ENCODE assay signal across 1 fruit fly cellular context in the genomic region with DNA sequence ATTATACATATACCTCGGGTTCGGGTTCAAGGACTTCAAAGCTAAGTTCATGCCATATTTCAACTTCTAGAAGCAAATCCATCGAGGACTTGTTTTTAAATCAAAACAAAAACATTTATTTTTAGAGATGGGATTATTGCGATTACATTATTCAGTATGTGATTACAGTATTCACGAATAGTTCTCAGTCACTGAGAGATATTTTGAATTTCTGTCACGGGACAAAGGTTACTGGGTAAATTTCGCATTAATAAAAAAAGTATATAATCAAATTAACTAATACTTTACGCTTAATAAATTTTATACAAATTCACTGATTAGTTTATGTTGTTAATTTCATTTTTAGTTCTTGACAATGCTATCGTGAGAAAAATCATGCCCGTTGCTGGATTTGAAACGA.
TF ChIP-seq lines count a peak whose summit lies in the region.

No protein-coding gene starts in this region.

TF ChIP-seq in whole organism, embryonic, 481 proteins besides CTCF, POLR2A, EP300 and RAD21 (continued from another document and continues in another):
- TF ChIP-seq lmd (GFP tag; IDR thresholded peaks at IDR 0.05; lab: Robert Waterston, UW), result no peak
- TF ChIP-seq Blimp-1 (GFP tag; optimal IDR thresholded peaks at IDR 0.05; lab: Kevin White, UChicago), result no peak
- TF ChIP-seq dimm (GFP tag; IDR thresholded peaks at IDR 0.05; lab: Robert Waterston, UW), result no peak
- TF ChIP-seq ewg (GFP tag; optimal IDR thresholded peaks at IDR 0.05; lab: Kevin White, UChicago), result no peak
- TF ChIP-seq Neu2 (GFP tag; optimal IDR thresholded peaks at IDR 0.05; lab: Kevin White, UChicago; ENCODE audit: borderline replicate concordance), result no peak
- TF ChIP-seq slbo (GFP tag; IDR thresholded peaks at IDR 0.05; lab: Robert Waterston, UW), result peak; percentile 61
- no peak for TF ChIP-seq HHEX (GFP tag; optimal IDR thresholded peaks at IDR 0.05; lab: Kevin White, UChicago)
- no peak for TF ChIP-seq seq (GFP tag; IDR thresholded peaks at IDR 0.05; lab: Robert Waterston, UW)
- no peak for TF ChIP-seq CG10565 (GFP tag; optimal IDR thresholded peaks at IDR 0.05; lab: Kevin White, UChicago)
- TF ChIP-seq CG2199 (GFP tag; IDR thresholded peaks at IDR 0.05; lab: Robert Waterston, UW), result no peak
- no peak for TF ChIP-seq ssp (GFP tag; IDR thresholded peaks at IDR 0.05; lab: Robert Waterston, UW)
- no peak for TF ChIP-seq Deaf1 (tag; optimal IDR thresholded peaks at IDR 0.05; lab: Kevin White, UChicago)
- TF ChIP-seq CG14965 (GFP tag; optimal IDR thresholded peaks at IDR 0.05; lab: Kevin White, UChicago; ENCODE audit: borderline replicate concordance), result no peak
- no peak for TF ChIP-seq chif (GFP tag; optimal IDR thresholded peaks at IDR 0.05; lab: Kevin White, UChicago)
- no peak for TF ChIP-seq CG6689 (GFP tag; IDR thresholded peaks at IDR 0.05; lab: Robert Waterston, UW)
- TF ChIP-seq CG12391 (tag; optimal IDR thresholded peaks at IDR 0.05; lab: Kevin White, UChicago), result peak; percentile 47
- no peak for TF ChIP-seq ATbp (GFP tag; optimal IDR thresholded peaks at IDR 0.05; lab: Kevin White, UChicago)
- no peak for TF ChIP-seq CG13123 (GFP tag; optimal IDR thresholded peaks at IDR 0.05; lab: Kevin White, UChicago)
- TF ChIP-seq Meics (GFP tag; optimal IDR thresholded peaks at IDR 0.05; lab: Kevin White, UChicago), result no peak
- no peak for TF ChIP-seq Ada2b (GFP tag; IDR thresholded peaks at IDR 0.05; lab: Robert Waterston, UW)
- no peak for TF ChIP-seq kah (GFP tag; optimal IDR thresholded peaks at IDR 0.05; lab: Kevin White, UChicago)
- TF ChIP-seq Jarid2 (GFP tag; optimal IDR thresholded peaks at IDR 0.05; lab: Kevin White, UChicago), result no peak
- TF ChIP-seq CG11093 (GFP tag; IDR thresholded peaks at IDR 0.05; lab: Robert Waterston, UW), result no peak
- no peak for TF ChIP-seq Elba2 (GFP tag; optimal IDR thresholded peaks at IDR 0.05; lab: Kevin White, UChicago)
- TF ChIP-seq CG14860 (GFP tag; IDR thresholded peaks at IDR 0.05; lab: Robert Waterston, UW; ENCODE audit: partially characterized antibody), result peak; percentile 10; the same call in 1 of the 3 replicates
- TF ChIP-seq unpg (GFP tag; optimal IDR thresholded peaks at IDR 0.05; lab: Kevin White, UChicago), result peak; percentile 8
- no peak for TF ChIP-seq CG33557 (GFP tag; optimal IDR thresholded peaks at IDR 0.05; lab: Kevin White, UChicago)
- TF ChIP-seq ind (GFP tag; optimal IDR thresholded peaks at IDR 0.05; lab: Kevin White, UChicago), result no peak
- TF ChIP-seq chm (GFP tag; IDR thresholded peaks at IDR 0.05; lab: Robert Waterston, UW), result no peak; the same call in 1 of the 2 replicates
- no peak for TF ChIP-seq MESR4 (GFP tag; optimal IDR thresholded peaks at IDR 0.05; lab: Kevin White, UChicago)
- peak; percentile 7 for TF ChIP-seq Ets97D (GFP tag; optimal IDR thresholded peaks at IDR 0.05; lab: Kevin White, UChicago)
- TF ChIP-seq mirr (GFP tag; optimal IDR thresholded peaks at IDR 0.05; lab: Kevin White, UChicago), result no peak
- TF ChIP-seq sob (GFP tag; IDR thresholded peaks at IDR 0.05; lab: Robert Waterston, UW), result peak; percentile 63
- no peak for TF ChIP-seq Mad (GFP tag; optimal IDR thresholded peaks at IDR 0.05; lab: Kevin White, UChicago)
- no peak for TF ChIP-seq crc (GFP tag; optimal IDR thresholded peaks at IDR 0.05; lab: Kevin White, UChicago)
- TF ChIP-seq CG15514 (GFP tag; optimal IDR thresholded peaks at IDR 0.05; lab: Kevin White, UChicago), result peak; percentile 95
- TF ChIP-seq Med (GFP tag; lab: Kevin White, UChicago), result peak; percentile 66
- TF ChIP-seq dati (GFP tag; IDR thresholded peaks at IDR 0.05; lab: Robert Waterston, UW), result no peak
- no peak for TF ChIP-seq cad (GFP tag; optimal IDR thresholded peaks at IDR 0.05; lab: Kevin White, UChicago)
- TF ChIP-seq nau (GFP tag; optimal IDR thresholded peaks at IDR 0.05; lab: Kevin White, UChicago), result no peak
- TF ChIP-seq BEAF-32 (GFP tag; optimal IDR thresholded peaks at IDR 0.05; lab: Kevin White, UChicago), result peak; percentile 52
- no peak for TF ChIP-seq mld (GFP tag; IDR thresholded peaks at IDR 0.05; lab: Robert Waterston, UW; ENCODE audit: partially characterized antibody)
- TF ChIP-seq CG6683 (GFP tag; optimal IDR thresholded peaks at IDR 0.05; lab: Kevin White, UChicago), result no peak
- no peak for TF ChIP-seq sr (GFP tag; IDR thresholded peaks at IDR 0.05; lab: Robert Waterston, UW)
- no peak for TF ChIP-seq BtbVII (GFP tag; optimal IDR thresholded peaks at IDR 0.05; lab: Kevin White, UChicago)
- TF ChIP-seq NfI (GFP tag; optimal IDR thresholded peaks at IDR 0.05; lab: Kevin White, UChicago), result no peak
- TF ChIP-seq C15 (GFP tag; IDR thresholded peaks at IDR 0.05; lab: Robert Waterston, UW), result no peak
- no peak for TF ChIP-seq ttk (GFP tag; IDR thresholded peaks at IDR 0.05; lab: Robert Waterston, UW)
- TF ChIP-seq Hr39 (optimal IDR thresholded peaks at IDR 0.05; lab: Kevin White, UChicago), result no peak
- no peak for TF ChIP-seq Dek (tag; optimal IDR thresholded peaks at IDR 0.05; lab: Kevin White, UChicago)
- no peak for TF ChIP-seq cg (GFP tag; optimal IDR thresholded peaks at IDR 0.05; lab: Kevin White, UChicago)
- no peak for TF ChIP-seq CG9876 (GFP tag; optimal IDR thresholded peaks at IDR 0.05; lab: Kevin White, UChicago)
- no peak for TF ChIP-seq CG17612 (GFP tag; IDR thresholded peaks at IDR 0.05; lab: Robert Waterston, UW)
- peak; percentile 5 for TF ChIP-seq CG17385 (GFP tag; optimal IDR thresholded peaks at IDR 0.05; lab: Kevin White, UChicago)
- no peak for TF ChIP-seq h (optimal IDR thresholded peaks at IDR 0.05; lab: Kevin White, UChicago)
- no peak for TF ChIP-seq pho (GFP tag; optimal IDR thresholded peaks at IDR 0.05; lab: Kevin White, UChicago)
- no peak for TF ChIP-seq Sox102F (GFP tag; optimal IDR thresholded peaks at IDR 0.05; lab: Kevin White, UChicago)
- TF ChIP-seq ranshi (GFP tag; IDR thresholded peaks at IDR 0.05; lab: Robert Waterston, UW), result no peak
- no peak for TF ChIP-seq HLHmδ (GFP tag; optimal IDR thresholded peaks at IDR 0.05; lab: Kevin White, UChicago)
- no peak for TF ChIP-seq CG13775 (GFP tag; optimal IDR thresholded peaks at IDR 0.05; lab: Kevin White, UChicago)
- no peak for TF ChIP-seq sim (GFP tag; IDR thresholded peaks at IDR 0.05; lab: Robert Waterston, UW)
- peak; percentile 17 for TF ChIP-seq CG9817 (tag; optimal IDR thresholded peaks at IDR 0.05; lab: Kevin White, UChicago)
- no peak for TF ChIP-seq CG7928 (GFP tag; optimal IDR thresholded peaks at IDR 0.05; lab: Kevin White, UChicago)
- peak; percentile 35 for TF ChIP-seq CoRest (tag; optimal IDR thresholded peaks at IDR 0.05; lab: Kevin White, UChicago)
- no peak for TF ChIP-seq pnt (GFP tag; optimal IDR thresholded peaks at IDR 0.05; lab: Kevin White, UChicago)
- TF ChIP-seq CG8924 (tag; optimal IDR thresholded peaks at IDR 0.05; lab: Kevin White, UChicago), result peak; percentile 1
- TF ChIP-seq CG3726 (GFP tag; IDR thresholded peaks at IDR 0.05; lab: Robert Waterston, UW), result no peak
- no peak for TF ChIP-seq insv (GFP tag; optimal IDR thresholded peaks at IDR 0.05; lab: Kevin White, UChicago)
- peak; percentile 91 for TF ChIP-seq row (GFP tag; IDR thresholded peaks at IDR 0.05; lab: Robert Waterston, UW)
- no peak for TF ChIP-seq HLH3B (GFP tag; IDR thresholded peaks at IDR 0.05; lab: Robert Waterston, UW)
- TF ChIP-seq Nf-YC (tag; optimal IDR thresholded peaks at IDR 0.05; lab: Kevin White, UChicago), result no peak
- no peak for TF ChIP-seq eyg (GFP tag; optimal IDR thresholded peaks at IDR 0.05; lab: Kevin White, UChicago)
- no peak for TF ChIP-seq wek (GFP tag; optimal IDR thresholded peaks at IDR 0.05; lab: Kevin White, UChicago)
- no peak for TF ChIP-seq vnd (GFP tag; IDR thresholded peaks at IDR 0.05; lab: Robert Waterston, UW; ENCODE audit: partially characterized antibody)
- TF ChIP-seq Hsf (GFP tag; optimal IDR thresholded peaks at IDR 0.05; lab: Kevin White, UChicago), result no peak
- TF ChIP-seq Atf6 (GFP tag; IDR thresholded peaks at IDR 0.05; lab: Robert Waterston, UW), result 0 out of 2 replicates have a peak, but pooled peaks have one; percentile 20
- peak; percentile 28 for TF ChIP-seq CG18262 (tag; optimal IDR thresholded peaks at IDR 0.05; lab: Kevin White, UChicago)
- TF ChIP-seq CG6654 (GFP tag; optimal IDR thresholded peaks at IDR 0.05; lab: Kevin White, UChicago), result no peak
- no peak for TF ChIP-seq CG10431 (GFP tag; optimal IDR thresholded peaks at IDR 0.05; lab: Kevin White, UChicago)
- TF ChIP-seq D19A (tag; optimal IDR thresholded peaks at IDR 0.05; lab: Kevin White, UChicago), result no peak
- TF ChIP-seq D19B (GFP tag; optimal IDR thresholded peaks at IDR 0.05; lab: Kevin White, UChicago), result no peak
- TF ChIP-seq corto (GFP tag; optimal IDR thresholded peaks at IDR 0.05; lab: Kevin White, UChicago), result no peak
- peak; percentile 8 for TF ChIP-seq Fer1 (GFP tag; optimal IDR thresholded peaks at IDR 0.05; lab: Kevin White, UChicago)
- TF ChIP-seq E2f1 (GFP tag; IDR thresholded peaks at IDR 0.05; lab: Robert Waterston, UW), result no peak
- TF ChIP-seq CG7556 (GFP tag; optimal IDR thresholded peaks at IDR 0.05; lab: Kevin White, UChicago), result no peak
- no peak for TF ChIP-seq CG3407 (GFP tag; optimal IDR thresholded peaks at IDR 0.05; lab: Kevin White, UChicago)
- TF ChIP-seq Lpt (GFP tag; optimal IDR thresholded peaks at IDR 0.05; lab: Kevin White, UChicago), result no peak
- peak; percentile 32 for TF ChIP-seq nmo (GFP tag; optimal IDR thresholded peaks at IDR 0.05; lab: Kevin White, UChicago)
- peak; percentile 34; the same call in 2 of the 4 replicates for TF ChIP-seq Dll (GFP tag; IDR thresholded peaks at IDR 0.05; lab: Robert Waterston, UW; ENCODE audit: partially characterized antibody)
- no peak for TF ChIP-seq NC2β (GFP tag; optimal IDR thresholded peaks at IDR 0.05; lab: Kevin White, UChicago)
- TF ChIP-seq CG6854 (GFP tag; optimal IDR thresholded peaks at IDR 0.05; lab: Kevin White, UChicago), result no peak
- no peak for TF ChIP-seq CkIIα-i1 (GFP tag; IDR thresholded peaks at IDR 0.05; lab: Robert Waterston, UW)
- no peak for TF ChIP-seq CG2889 (GFP tag; IDR thresholded peaks at IDR 0.05; lab: Robert Waterston, UW)
- TF ChIP-seq CG10979 (tag; optimal IDR thresholded peaks at IDR 0.05; lab: Kevin White, UChicago), result peak; percentile 22
- TF ChIP-seq CG4404 (GFP tag; IDR thresholded peaks at IDR 0.05; lab: Robert Waterston, UW), result no peak
- no peak for TF ChIP-seq sima (GFP tag; optimal IDR thresholded peaks at IDR 0.05; lab: Kevin White, UChicago)
- no peak for TF ChIP-seq CG4328 (GFP tag; optimal IDR thresholded peaks at IDR 0.05; lab: Kevin White, UChicago)
- no peak for TF ChIP-seq bab2 (GFP tag; optimal IDR thresholded peaks at IDR 0.05; lab: Kevin White, UChicago)
- TF ChIP-seq aop (GFP tag; IDR thresholded peaks at IDR 0.05; lab: Robert Waterston, UW), result no peak
- TF ChIP-seq Ravus (GFP tag; IDR thresholded peaks at IDR 0.05; lab: Robert Waterston, UW), result no peak
- TF ChIP-seq CG3065 (GFP tag; optimal IDR thresholded peaks at IDR 0.05; lab: Kevin White, UChicago), result no peak
- no peak for TF ChIP-seq trh (GFP tag; optimal IDR thresholded peaks at IDR 0.05; lab: Kevin White, UChicago)
- TF ChIP-seq Dbx (GFP tag; IDR thresholded peaks at IDR 0.05; lab: Robert Waterston, UW), result no peak
- no peak for TF ChIP-seq tx (GFP tag; optimal IDR thresholded peaks at IDR 0.05; lab: Kevin White, UChicago)
- TF ChIP-seq lbe (GFP tag; optimal IDR thresholded peaks at IDR 0.05; lab: Kevin White, UChicago), result no peak
- peak; percentile 99 for TF ChIP-seq CG8388 (GFP tag; optimal IDR thresholded peaks at IDR 0.05; lab: Kevin White, UChicago)
- TF ChIP-seq CG30403 (GFP tag; optimal IDR thresholded peaks at IDR 0.05; lab: Kevin White, UChicago), result peak; percentile 25
- no peak for TF ChIP-seq NK7.1 (GFP tag; optimal IDR thresholded peaks at IDR 0.05; lab: Kevin White, UChicago)
- TF ChIP-seq Mrtf (GFP tag; IDR thresholded peaks at IDR 0.05; lab: Robert Waterston, UW), result no peak
- TF ChIP-seq ftz-f1 (GFP tag; optimal IDR thresholded peaks at IDR 0.05; lab: Kevin White, UChicago), result no peak
- no peak for TF ChIP-seq CG2129 (GFP tag; IDR thresholded peaks at IDR 0.05; lab: Robert Waterston, UW; ENCODE audit: partially characterized antibody)
- no peak for TF ChIP-seq gsb (GFP tag; IDR thresholded peaks at IDR 0.05; lab: Robert Waterston, UW)
- peak; percentile 19; the same call in 1 of the 2 replicates for TF ChIP-seq ara (GFP tag; IDR thresholded peaks at IDR 0.05; lab: Robert Waterston, UW)
- no peak for TF ChIP-seq caup (GFP tag; optimal IDR thresholded peaks at IDR 0.05; lab: Kevin White, UChicago; ENCODE audit: severe bottlenecking)
- TF ChIP-seq bowl (GFP tag; IDR thresholded peaks at IDR 0.05; lab: Robert Waterston, UW), result no peak
- no peak for TF ChIP-seq CG1603 (tag; optimal IDR thresholded peaks at IDR 0.05; lab: Kevin White, UChicago)
- peak; percentile 37 for TF ChIP-seq CG2120 (GFP tag; optimal IDR thresholded peaks at IDR 0.05; lab: Kevin White, UChicago)
- TF ChIP-seq CG3163 (GFP tag; optimal IDR thresholded peaks at IDR 0.05; lab: Kevin White, UChicago), result no peak
- no peak for TF ChIP-seq hb (GFP tag; IDR thresholded peaks at IDR 0.05; lab: Robert Waterston, UW; ENCODE audit: partially characterized antibody)
- TF ChIP-seq CG14050 (GFP tag; IDR thresholded peaks at IDR 0.05; lab: Robert Waterston, UW), result no peak
- TF ChIP-seq CG11456 (GFP tag; IDR thresholded peaks at IDR 0.05; lab: Robert Waterston, UW), result no peak
- TF ChIP-seq HLH4C (GFP tag; IDR thresholded peaks at IDR 0.05; lab: Robert Waterston, UW; ENCODE audit: partially characterized antibody), result no peak
- TF ChIP-seq CG2202 (tag; optimal IDR thresholded peaks at IDR 0.05; lab: Kevin White, UChicago), result no peak
- TF ChIP-seq CG9797 (GFP tag; optimal IDR thresholded peaks at IDR 0.05; lab: Kevin White, UChicago), result no peak
- TF ChIP-seq hkb (optimal IDR thresholded peaks at IDR 0.05; lab: Kevin White, UChicago), result no peak
- 0 out of 2 replicates have a peak, but pooled peaks have one; percentile 14 for TF ChIP-seq hkb (GFP tag; IDR thresholded peaks at IDR 0.05; lab: Robert Waterston, UW)
- no peak for TF ChIP-seq CG18476 (GFP tag; optimal IDR thresholded peaks at IDR 0.05; lab: Kevin White, UChicago)
- TF ChIP-seq CG6813 (GFP tag; optimal IDR thresholded peaks at IDR 0.05; lab: Kevin White, UChicago), result no peak
- no peak for TF ChIP-seq CG11723 (GFP tag; optimal IDR thresholded peaks at IDR 0.05; lab: Kevin White, UChicago)
- TF ChIP-seq CG6791 (GFP tag; IDR thresholded peaks at IDR 0.05; lab: Robert Waterston, UW; ENCODE audit: partially characterized antibody), result no peak
- TF ChIP-seq esg (GFP tag; conservative IDR thresholded peaks at IDR 0.05; lab: Robert Waterston, UW), result peak; percentile 25; the same call in 1 of the 2 replicates
- TF ChIP-seq Rfx (GFP tag; IDR thresholded peaks at IDR 0.05; lab: Robert Waterston, UW), result peak; percentile 43; the same call in 1 of the 2 replicates
